Worm (Caenorhabditis elegans) whole organism, L4 larva: ENCODE data around the gene aakg-2.

ENCODE experiments used
- ama-1 ChIP-seq: fragments of 150-350 bp; optimal IDR thresholded peaks from 2 replicates; lab custom pipeline; 2014; ENCODE audit warnings: inconsistent platforms, mixed read lengths
- nhr-25 ChIP-seq: sonication (generic microtip); optimal IDR thresholded peaks from 2 replicates; lab custom pipeline; 2017; ENCODE audit warnings: missing genetic modification characterization, mild to moderate bottlenecking, missing compliant biosample characterization, antibody characterized with exemption, moderate library complexity, borderline replicate concordance; ENCODE audit not compliant: insufficient read depth
- tra-1 ChIP-seq: fragments of 200-800 bp; sonication (Bioruptor generic); IDR thresholded peaks from 2 replicates; pipeline ENCODE4 v1.3.6; 2022; ENCODE audit warnings: missing genetic modification reagents, missing genetic modification characterization, missing compliant biosample characterization
- unc-130 ChIP-seq: sonication (generic microtip); optimal IDR thresholded peaks from 2 replicates; lab custom pipeline; 2016; ENCODE audit warnings: missing genetic modification reagents, missing genetic modification characterization, missing compliant biosample characterization

- TF ChIP-seq tra-1 (GFP tag; lab: Robert Waterston, UW) (no peak), unc-130 (GFP tag; lab: Kevin White, UChicago) (no peak), nhr-25 (no peak), ama-1 (no peak)
These were observed 3.2 kb downstream of the aakg-2 start for ce11 chrX:16865675-16866074.
